Worm (Caenorhabditis elegans) whole organism, L3 larva: ENCODE results near the gene C17G1.2.

Experiments used
- R02D3.7 ChIP-seq: fragments of 150-350 bp; optimal IDR thresholded peaks from 2 replicates; lab custom pipeline; 2014; ENCODE audit warnings: missing biosample characterization, missing genetic modification characterization
- eor-1 ChIP-seq, 2 experiments: fragments of 150-350 bp; optimal IDR thresholded peaks; 2 replicates each; lab custom pipeline; 2014 to 2018; ENCODE audit warnings: missing biosample characterization in 2 of 2, missing genetic modification characterization in 2 of 2
- lin-39 ChIP-seq: fragments of 150-350 bp; optimal IDR thresholded peaks from 2 replicates; lab custom pipeline; 2018; ENCODE audit warnings: missing biosample characterization, missing genetic modification reagents, missing genetic modification characterization
- nfya-1 ChIP-seq: sonication (generic microtip); optimal IDR thresholded peaks from 2 replicates; lab custom pipeline; 2017; ENCODE audit warnings: missing genetic modification characterization, mild to moderate bottlenecking, missing compliant biosample characterization, antibody characterized with exemption, moderate library complexity; ENCODE audit not compliant: insufficient read depth
- nhr-237 ChIP-seq: fragments of 150-350 bp; optimal IDR thresholded peaks from 2 replicates; lab custom pipeline; 2014; ENCODE audit warnings: missing biosample characterization, missing genetic modification characterization
- unc-62 ChIP-seq: fragments of 150-350 bp; sonication (generic microtip); optimal IDR thresholded peaks from 4 replicates; lab custom pipeline; 2014; ENCODE audit warnings: missing biosample characterization, missing genetic modification reagents, missing genetic modification characterization
- zag-1 ChIP-seq: fragments of 150-350 bp; optimal IDR thresholded peaks from 2 replicates; lab custom pipeline; 2014; ENCODE audit warnings: missing biosample characterization, missing genetic modification characterization

ce11 chrX:9899426-9900131, 21.8 kb upstream of the C17G1.2 start, which contains the start of gene phf-34:
- TF ChIP-seq eor-1 (tag; optimal IDR thresholded peaks at IDR 0.05; lab: Kevin White, UChicago): no peak
- TF ChIP-seq lin-39 (tag; lab: Kevin White, UChicago): peak; percentile 21
- peak; percentile 76 for TF ChIP-seq nfya-1
- TF ChIP-seq R02D3.7 (tag; lab: Kevin White, UChicago): no peak
- TF ChIP-seq nhr-237: no peak
- no peak for TF ChIP-seq zag-1 (tag; lab: Kevin White, UChicago)
- TF ChIP-seq unc-62 (GFP tag; lab: Kevin White, UChicago): no peak
